Worm (Caenorhabditis elegans) whole organism, young adult: ENCODE data around the gene C27H5.6.
A peak's percentile ranks its signal among the peaks of the same experiment; 100 is the strongest.

Experiments used
- B0035.1 ChIP-seq: sonication (generic microtip); optimal IDR thresholded peaks from 2 replicates; lab custom pipeline; 2016; ENCODE audit warnings: missing genetic modification characterization, mild to moderate bottlenecking, missing compliant biosample characterization, missing genotype, missing genetic modification reagents
- B0261.1 ChIP-seq: sonication (generic microtip); optimal IDR thresholded peaks from 2 replicates; lab custom pipeline; 2016; ENCODE audit warnings: mild to moderate bottlenecking, missing genetic modification characterization, moderate library complexity, missing compliant biosample characterization
- C06A6.2 ChIP-seq: fragments of 200-800 bp; sonication (Bioruptor generic); conservative IDR thresholded peaks from 2 replicates; pipeline ENCODE4 v1.3.6; 2022; ENCODE audit warnings: missing genetic modification characterization, missing compliant biosample characterization
- F37B4.10 ChIP-seq: fragments of 200-800 bp; sonication (Bioruptor generic); IDR thresholded peaks from 2 replicates; pipeline ENCODE4 v1.3.6; 2022; ENCODE audit warnings: missing genetic modification characterization, missing compliant biosample characterization
- F49E8.2 ChIP-seq: sonication (generic microtip); optimal IDR thresholded peaks from 3 replicates; lab custom pipeline; 2017; ENCODE audit warnings: missing genetic modification characterization, mild to moderate bottlenecking, missing compliant biosample characterization, antibody characterized with exemption, moderate library complexity; ENCODE audit not compliant: insufficient read depth
- F52B5.7 ChIP-seq: sonication (generic microtip); optimal IDR thresholded peaks from 2 replicates; lab custom pipeline; 2016; ENCODE audit warnings: mild to moderate bottlenecking, missing genetic modification characterization, missing compliant biosample characterization
- F57C9.4 ChIP-seq: sonication (generic microtip); optimal IDR thresholded peaks from 2 replicates; lab custom pipeline; 2017; ENCODE audit warnings: mild to moderate bottlenecking, missing genetic modification characterization, missing compliant biosample characterization
- K12H6.12 ChIP-seq: fragments of 200-800 bp; sonication (Bioruptor generic); optimal IDR thresholded peaks from 2 replicates; lab custom pipeline; 2018; ENCODE audit warnings: mild to moderate bottlenecking, missing genetic modification characterization, missing compliant biosample characterization
- Y53F4B.3 ChIP-seq: fragments of 200-800 bp; sonication (Bioruptor generic); IDR thresholded peaks from 2 replicates; pipeline ENCODE4 v1.3.6; 2022; ENCODE audit warnings: missing genetic modification reagents, missing genetic modification characterization, missing compliant biosample characterization
- Y56A3A.18 ChIP-seq: fragments of 200-800 bp; sonication (Bioruptor generic); IDR thresholded peaks from 2 replicates; pipeline ENCODE4 v1.3.6; 2022; ENCODE audit warnings: missing genetic modification reagents, missing genetic modification characterization, missing compliant biosample characterization
- Y67H2A.10 ChIP-seq: fragments of 200-800 bp; sonication (Bioruptor generic); conservative IDR thresholded peaks from 2 replicates; pipeline ENCODE4 v1.3.6; 2022; ENCODE audit warnings: missing genetic modification reagents, missing genetic modification characterization, missing compliant biosample characterization
- ZK185.1 ChIP-seq: sonication (generic microtip); optimal IDR thresholded peaks from 2 replicates; lab custom pipeline; 2016; ENCODE audit warnings: mild to moderate bottlenecking, missing genetic modification characterization, missing compliant biosample characterization; ENCODE audit not compliant: poor library complexity, severe bottlenecking
- aptf-2 ChIP-seq: fragments of 200-800 bp; sonication (Bioruptor generic); conservative IDR thresholded peaks from 2 replicates; pipeline ENCODE4 v1.3.6; 2022; ENCODE audit warnings: missing genetic modification reagents, missing genetic modification characterization, missing compliant biosample characterization
- atf-7 ChIP-seq: sonication (generic microtip); optimal IDR thresholded peaks from 2 replicates; lab custom pipeline; 2017; ENCODE audit warnings: mild to moderate bottlenecking, missing genetic modification characterization, missing compliant biosample characterization
- athp-1 ChIP-seq: sonication (generic microtip); optimal IDR thresholded peaks from 2 replicates; lab custom pipeline; 2017; ENCODE audit warnings: mild to moderate bottlenecking, missing genetic modification characterization, missing compliant biosample characterization
- attf-5 ChIP-seq: fragments of 200-800 bp; sonication (Bioruptor generic); optimal IDR thresholded peaks from 2 replicates; lab custom pipeline; 2018; ENCODE audit warnings: mild to moderate bottlenecking, missing genetic modification characterization, missing compliant biosample characterization
- attf-6 ChIP-seq: fragments of 200-800 bp; sonication (Bioruptor generic); IDR thresholded peaks from 2 replicates; pipeline ENCODE4 v1.3.6; 2022; ENCODE audit warnings: missing genetic modification reagents, missing genetic modification characterization, missing compliant biosample characterization
- bed-1 ChIP-seq: fragments of 200-800 bp; sonication (Bioruptor generic); IDR thresholded peaks from 2 replicates; pipeline ENCODE4 v1.3.6; 2022; ENCODE audit warnings: missing genetic modification reagents, missing genetic modification characterization, missing compliant biosample characterization
- ceh-100 ChIP-seq: fragments of 200-800 bp; sonication (Bioruptor generic); IDR thresholded peaks from 2 replicates; pipeline ENCODE4 v1.3.6; 2022; ENCODE audit warnings: missing genetic modification reagents, missing genetic modification characterization, missing compliant biosample characterization
- ceh-91 ChIP-seq: fragments of 200-800 bp; sonication (Bioruptor generic); IDR thresholded peaks from 2 replicates; pipeline ENCODE4 v1.3.6; 2022; ENCODE audit warnings: missing genetic modification reagents, missing genetic modification characterization, missing compliant biosample characterization
- chd-7 ChIP-seq: sonication (generic microtip); optimal IDR thresholded peaks from 2 replicates; lab custom pipeline; 2016; ENCODE audit warnings: mild to moderate bottlenecking, missing genetic modification characterization, moderate library complexity, missing compliant biosample characterization
- dox-1 ChIP-seq: fragments of 200-800 bp; sonication (Bioruptor generic); IDR thresholded peaks from 2 replicates; pipeline ENCODE4 v1.3.6; 2022; ENCODE audit warnings: missing genetic modification reagents, missing genetic modification characterization, missing compliant biosample characterization
- efl-1 ChIP-seq: fragments of 150-350 bp; optimal IDR thresholded peaks from 2 replicates; lab custom pipeline; 2014; ENCODE audit warnings: missing biosample characterization, missing genetic modification reagents, missing genetic modification characterization
- egl-44 ChIP-seq: fragments of 200-800 bp; sonication (Bioruptor generic); IDR thresholded peaks from 2 replicates; pipeline ENCODE4 v1.3.6; 2022; ENCODE audit warnings: missing genetic modification reagents, missing genetic modification characterization, missing compliant biosample characterization
- hlh-26 ChIP-seq: fragments of 200-800 bp; sonication (Bioruptor generic); conservative IDR thresholded peaks from 2 replicates; pipeline ENCODE4 v1.3.6; 2022; ENCODE audit warnings: missing genetic modification reagents, missing genetic modification characterization, missing compliant biosample characterization
- let-526 ChIP-seq: fragments of 200-800 bp; sonication (Bioruptor generic); IDR thresholded peaks from 2 replicates; pipeline ENCODE4 v1.3.6; 2022; ENCODE audit warnings: missing genetic modification reagents, missing genetic modification characterization, missing compliant biosample characterization
- lin-26 ChIP-seq: fragments of 200-800 bp; sonication (Bioruptor generic); IDR thresholded peaks from 2 replicates; pipeline ENCODE4 v1.3.6; 2022; ENCODE audit warnings: missing genetic modification reagents, missing genetic modification characterization, missing compliant biosample characterization
- lsl-1 ChIP-seq: fragments of 200-800 bp; sonication (Bioruptor generic); optimal IDR thresholded peaks from 2 replicates; lab custom pipeline; 2018; ENCODE audit warnings: mild to moderate bottlenecking, missing genetic modification characterization, moderate library complexity, missing compliant biosample characterization
- madf-3 ChIP-seq: fragments of 200-800 bp; sonication (Bioruptor generic); IDR thresholded peaks from 2 replicates; pipeline ENCODE4 v1.3.6; 2022; ENCODE audit warnings: missing genetic modification reagents, missing genetic modification characterization, missing compliant biosample characterization
- madf-6 ChIP-seq: fragments of 200-800 bp; sonication (Bioruptor generic); IDR thresholded peaks from 2 replicates; pipeline ENCODE4 v1.3.6; 2022; ENCODE audit warnings: missing genetic modification reagents, missing genetic modification characterization, missing compliant biosample characterization
- mel-28 ChIP-seq: sonication (generic microtip); optimal IDR thresholded peaks from 2 replicates; lab custom pipeline; 2016; ENCODE audit warnings: borderline replicate concordance, mild to moderate bottlenecking, missing genetic modification characterization, missing compliant biosample characterization
- mes-4 ChIP-seq: sonication (generic microtip); optimal IDR thresholded peaks from 2 replicates; lab custom pipeline; 2016; ENCODE audit warnings: missing genotype, missing genetic modification characterization, missing compliant biosample characterization
- nfya-2 ChIP-seq: fragments of 200-800 bp; sonication (Bioruptor generic); IDR thresholded peaks from 2 replicates; pipeline ENCODE4 v1.3.6; 2022; ENCODE audit warnings: missing genetic modification reagents, missing genetic modification characterization, missing compliant biosample characterization
- nfyb-1 ChIP-seq: fragments of 200-800 bp; sonication (Bioruptor generic); IDR thresholded peaks from 2 replicates; pipeline ENCODE4 v1.3.6; 2022; ENCODE audit warnings: missing genetic modification reagents, missing genetic modification characterization, missing compliant biosample characterization
- nhr-179 ChIP-seq: sonication (generic microtip); optimal IDR thresholded peaks from 2 replicates; lab custom pipeline; 2016; ENCODE audit warnings: mild to moderate bottlenecking, missing genetic modification characterization, missing compliant biosample characterization
- pha-4 ChIP-seq: fragments of 150-350 bp; sonication (generic microtip); optimal IDR thresholded peaks from 2 replicates; lab custom pipeline; 2014; ENCODE audit warnings: missing biosample characterization, missing genetic modification reagents, missing genetic modification characterization
- rcor-1 ChIP-seq: fragments of 200-800 bp; sonication (Bioruptor generic); IDR thresholded peaks from 2 replicates; pipeline ENCODE4 v1.3.6; 2022; ENCODE audit warnings: missing genetic modification reagents, missing genetic modification characterization, missing compliant biosample characterization
- repo-1 ChIP-seq: sonication (generic microtip); optimal IDR thresholded peaks from 2 replicates; lab custom pipeline; 2017; ENCODE audit warnings: mild to moderate bottlenecking, missing genetic modification characterization, missing compliant biosample characterization
- snpc-3.4 ChIP-seq: sonication (generic microtip); optimal IDR thresholded peaks from 2 replicates; lab custom pipeline; 2017; ENCODE audit warnings: missing genetic modification characterization, mild to moderate bottlenecking, missing compliant biosample characterization, antibody characterized with exemption, moderate library complexity, missing genotype, missing genetic modification reagents
- somi-1 ChIP-seq: fragments of 200-800 bp; sonication (Bioruptor generic); optimal IDR thresholded peaks from 2 replicates; lab custom pipeline; 2018; ENCODE audit warnings: mild to moderate bottlenecking, missing genetic modification characterization, missing compliant biosample characterization
- xnd-1 ChIP-seq: sonication (generic microtip); optimal IDR thresholded peaks from 2 replicates; lab custom pipeline; 2016; ENCODE audit warnings: missing genotype, missing genetic modification reagents, missing genetic modification characterization, missing compliant biosample characterization
- zfh-2 ChIP-seq: fragments of 200-800 bp; sonication (Bioruptor generic); conservative IDR thresholded peaks from 2 replicates; pipeline ENCODE4 v1.3.6; 2022; ENCODE audit warnings: missing genetic modification reagents, missing genetic modification characterization, missing compliant biosample characterization
- zim-3 ChIP-seq: sonication (generic microtip); optimal IDR thresholded peaks from 2 replicates; lab custom pipeline; 2017; ENCODE audit warnings: mild to moderate bottlenecking, missing genetic modification characterization, moderate library complexity, missing compliant biosample characterization
- ztf-25 ChIP-seq: fragments of 200-800 bp; sonication (Bioruptor generic); IDR thresholded peaks from 2 replicates; pipeline ENCODE4 v1.3.6; 2022; ENCODE audit warnings: missing genetic modification reagents, missing genetic modification characterization, missing compliant biosample characterization
- ztf-3 ChIP-seq: fragments of 200-800 bp; sonication (Bioruptor generic); optimal IDR thresholded peaks from 2 replicates; lab custom pipeline; 2018; ENCODE audit warnings: mild to moderate bottlenecking, missing genetic modification characterization, missing compliant biosample characterization
- ztf-6 ChIP-seq: fragments of 200-800 bp; sonication (Bioruptor generic); IDR thresholded peaks from 2 replicates; pipeline ENCODE4 v1.3.6; 2022; ENCODE audit warnings: missing genetic modification reagents, missing genetic modification characterization, missing compliant biosample characterization

The C27H5.6 gene

DNA sequence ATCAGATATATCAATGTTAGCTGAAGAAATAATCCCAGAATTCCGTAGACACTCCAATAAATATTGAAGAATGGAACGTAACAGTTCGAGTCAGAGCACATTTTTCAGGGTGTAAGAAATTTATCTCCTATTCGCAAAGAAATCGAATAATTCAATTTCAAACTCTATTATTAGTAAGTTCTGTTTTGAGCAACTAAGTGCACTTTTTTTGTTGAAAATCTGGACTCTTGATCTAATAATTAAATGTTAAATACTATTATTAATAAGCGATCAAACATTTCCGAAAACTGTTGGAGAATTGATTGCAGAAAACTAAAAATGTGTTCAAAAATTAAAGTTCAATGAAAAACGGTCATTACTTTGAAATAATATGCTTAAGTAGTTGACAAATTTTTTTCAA, 16.1 kb upstream of the C27H5.6 start, which contains the start of gene srd-56:
Gene srd-56, minus strand, starts transcription at position 101 of the 400 bp plus-strand sequence.
- TF ChIP-seq pha-4 (no peak), zfh-2 (GFP tag; lab: Robert Waterston, UW) (no peak), Y53F4B.3 (GFP tag; lab: Robert Waterston, UW) (no peak), B0035.1 (tag; lab: Kevin White, UChicago) (no peak), madf-6 (no peak), bed-1 (no peak)

DNA sequence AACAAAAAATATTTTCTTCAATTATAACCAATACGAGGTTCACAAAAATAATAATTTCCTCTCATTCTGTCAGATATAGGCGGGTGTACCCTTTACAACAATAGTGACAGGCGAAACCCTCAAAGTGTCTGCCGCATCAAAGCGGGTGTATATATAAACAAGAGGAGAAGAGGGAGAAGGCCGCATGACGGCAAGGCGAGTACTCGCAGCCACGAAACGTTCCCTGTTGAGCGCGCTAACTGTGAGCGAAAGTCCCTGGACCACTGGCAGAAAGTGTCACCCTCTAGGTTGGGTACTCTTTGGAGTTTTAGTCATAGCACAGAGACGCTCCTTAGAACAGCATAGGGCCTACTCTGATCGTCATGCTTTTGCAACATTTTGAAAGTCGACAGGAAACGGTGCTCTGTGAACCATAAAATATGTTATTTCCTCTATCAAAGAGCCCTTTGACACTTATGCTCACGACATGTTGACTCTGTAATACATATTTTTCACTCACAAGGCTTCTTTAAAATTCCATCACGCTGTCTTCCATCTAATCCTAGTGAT, 13.1 kb upstream of the C27H5.6 start, which contains the start of gene pcrg-1:
Gene pcrg-1, plus strand, starts transcription at position 499 of the 549 bp plus-strand sequence.
- TF ChIP-seq K12H6.12 (peak; percentile 78), Y67H2A.10 (GFP tag; lab: Robert Waterston, UW) (no peak), hlh-26 (GFP tag; lab: Robert Waterston, UW) (peak; percentile 76; the same call in 1 of the 2 replicates), ztf-3 (GFP tag; lab: Kevin White, UChicago) (peak; percentile 20), F52B5.7 (peak; percentile 93), F49E8.2 (peak; percentile 76), nfya-2 (GFP tag; lab: Robert Waterston, UW) (0 out of 2 replicates have a peak, but pooled peaks have one; percentile 65), ztf-25 (peak; percentile 80), attf-5 (GFP tag; lab: Kevin White, UChicago) (peak; percentile 70), nhr-179 (tag; lab: Kevin White, UChicago) (no peak), repo-1 (tag; lab: Kevin White, UChicago) (peak; percentile 87), somi-1 (peak; percentile 80), mel-28 (tag; lab: Kevin White, UChicago) (no peak), C06A6.2 (peak; percentile 69; the same call in 1 of the 2 replicates), athp-1 (peak; percentile 94), efl-1 (GFP tag; lab: Kevin White, UChicago) (no peak), nfyb-1 (peak; percentile 84), madf-3 (GFP tag; lab: Robert Waterston, UW) (peak; percentile 84), let-526 (GFP tag; lab: Robert Waterston, UW) (peak; percentile 54; the same call in 1 of the 2 replicates), mes-4 (tag; lab: Kevin White, UChicago) (peak; percentile 83), ceh-91 (GFP tag; lab: Robert Waterston, UW) (0 out of 2 replicates have a peak, but pooled peaks have one; percentile 41), zim-3 (tag; lab: Kevin White, UChicago) (peak; percentile 82), ztf-6 (GFP tag; lab: Robert Waterston, UW) (peak; percentile 47; the same call in 1 of the 2 replicates), aptf-2 (GFP tag; lab: Robert Waterston, UW) (0 out of 2 replicates have a peak, but pooled peaks have one; percentile 30), snpc-3.4 (tag; lab: Kevin White, UChicago) (peak; percentile 90), chd-7 (tag; lab: Kevin White, UChicago) (peak; percentile 93), lsl-1 (GFP tag; lab: Kevin White, UChicago) (peak; percentile 70), lin-26 (GFP tag; lab: Robert Waterston, UW) (peak; percentile 95), attf-6 (peak; percentile 88), rcor-1 (GFP tag; lab: Robert Waterston, UW) (peak; percentile 62), Y56A3A.18 (GFP tag; lab: Robert Waterston, UW) (peak; percentile 82; the same call in 1 of the 2 replicates), ceh-100 (GFP tag; lab: Robert Waterston, UW) (peak; percentile 73), atf-7 (tag; lab: Kevin White, UChicago) (peak; percentile 56), egl-44 (GFP tag; lab: Robert Waterston, UW) (peak; percentile 80; the same call in 1 of the 2 replicates), dox-1 (GFP tag; lab: Robert Waterston, UW) (peak; percentile 90), xnd-1 (tag; lab: Kevin White, UChicago) (peak; percentile 31), B0261.1 (peak; percentile 73), F57C9.4 (peak; percentile 10), F37B4.10 (GFP tag; lab: Robert Waterston, UW) (no peak), ZK185.1 (peak; percentile 78)
